Worm (Caenorhabditis elegans) whole organism, midembryonic: ENCODE results near the gene fbxa-59.

Experiments used
- flt-1 ChIP-seq: fragments of 200-800 bp; sonication (Bioruptor generic); IDR thresholded peaks from 2 replicates; pipeline ENCODE4 v1.3.6; 2022; ENCODE audit warnings: missing genetic modification characterization, missing compliant biosample characterization
- ztf-23 ChIP-seq: fragments of 200-800 bp; sonication (Bioruptor generic); IDR thresholded peaks from 2 replicates; pipeline ENCODE4 v1.3.6; 2022; ENCODE audit warnings: missing genetic modification reagents, missing genetic modification characterization, missing compliant biosample characterization
- ztf-29 ChIP-seq: fragments of 200-800 bp; sonication (Bioruptor generic); IDR thresholded peaks from 2 replicates; pipeline ENCODE4 v1.3.6; 2022; ENCODE audit warnings: missing genetic modification reagents, missing genetic modification characterization, missing compliant biosample characterization

DNA sequence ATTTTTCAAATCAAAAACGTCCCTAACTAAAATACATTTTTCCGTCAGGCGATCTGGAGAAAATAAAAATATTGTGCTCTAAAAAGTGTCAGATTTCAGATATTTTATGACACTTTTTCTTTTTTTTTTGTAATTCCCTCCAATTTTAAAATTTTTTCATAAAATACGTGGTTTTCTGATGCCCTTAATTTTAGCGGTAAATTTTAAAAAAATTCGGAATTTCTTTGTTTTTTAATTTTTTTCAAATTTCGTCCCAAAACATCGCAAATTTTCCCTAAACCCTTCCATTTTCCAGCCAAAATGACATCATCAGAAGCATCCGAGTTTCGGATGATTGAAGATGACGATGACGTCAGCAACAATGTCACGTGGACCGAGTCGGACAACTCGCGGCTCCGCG, 48.3 kb upstream of the fbxa-59 start, which contains the start of gene trp-2:
- TF ChIP-seq ztf-23 (GFP tag; lab: Robert Waterston, UW) (no peak), ztf-29 (GFP tag; lab: Robert Waterston, UW) (no peak), flt-1 (GFP tag; lab: Robert Waterston, UW) (no peak)
